Worm (Caenorhabditis elegans) whole organism, midembryonic: ENCODE measurements around the gene ins-8.
"Not testable (repeated sequence)": the region's sequence is repeated elsewhere in the genome, so short reads cannot be mapped to it uniquely, and the experiment has no call there.

ENCODE experiments used
- T22C8.4 ChIP-seq: fragments of 200-800 bp; sonication (Bioruptor generic); IDR thresholded peaks from 2 replicates; pipeline ENCODE4 v1.3.6; 2022; ENCODE audit warnings: missing genetic modification characterization, missing compliant biosample characterization
- cog-1 ChIP-seq: sonication (generic microtip); optimal IDR thresholded peaks from 2 replicates; lab custom pipeline; 2016; ENCODE audit warnings: missing genetic modification characterization, missing compliant biosample characterization
- flt-1 ChIP-seq: fragments of 200-800 bp; sonication (Bioruptor generic); IDR thresholded peaks from 2 replicates; pipeline ENCODE4 v1.3.6; 2022; ENCODE audit warnings: missing genetic modification characterization, missing compliant biosample characterization
- klf-2 ChIP-seq: fragments of 200-800 bp; sonication (Bioruptor generic); conservative IDR thresholded peaks from 2 replicates; pipeline ENCODE4 v1.3.6; 2022; ENCODE audit warnings: missing genetic modification reagents, missing genetic modification characterization, missing compliant biosample characterization
- med-1 ChIP-seq: sonication (generic microtip); optimal IDR thresholded peaks from 2 replicates; lab custom pipeline; 2017; ENCODE audit warnings: missing genetic modification characterization, mild to moderate bottlenecking, missing compliant biosample characterization, antibody characterized with exemption, missing genetic modification reagents; ENCODE audit not compliant: insufficient read depth
- ref-1 ChIP-seq: fragments of 200-800 bp; sonication (Bioruptor generic); conservative IDR thresholded peaks from 2 replicates; pipeline ENCODE4 v1.3.6; 2022; ENCODE audit warnings: missing genetic modification reagents, missing genetic modification characterization, missing compliant biosample characterization
- tab-1 ChIP-seq: fragments of 200-800 bp; sonication (Bioruptor generic); IDR thresholded peaks from 2 replicates; pipeline ENCODE4 v1.3.6; 2022; ENCODE audit warnings: missing genetic modification characterization, missing compliant biosample characterization
- ztf-23 ChIP-seq: fragments of 200-800 bp; sonication (Bioruptor generic); IDR thresholded peaks from 2 replicates; pipeline ENCODE4 v1.3.6; 2022; ENCODE audit warnings: missing genetic modification reagents, missing genetic modification characterization, missing compliant biosample characterization
- ztf-29 ChIP-seq: fragments of 200-800 bp; sonication (Bioruptor generic); IDR thresholded peaks from 2 replicates; pipeline ENCODE4 v1.3.6; 2022; ENCODE audit warnings: missing genetic modification reagents, missing genetic modification characterization, missing compliant biosample characterization

The ins-8 gene

DNA sequence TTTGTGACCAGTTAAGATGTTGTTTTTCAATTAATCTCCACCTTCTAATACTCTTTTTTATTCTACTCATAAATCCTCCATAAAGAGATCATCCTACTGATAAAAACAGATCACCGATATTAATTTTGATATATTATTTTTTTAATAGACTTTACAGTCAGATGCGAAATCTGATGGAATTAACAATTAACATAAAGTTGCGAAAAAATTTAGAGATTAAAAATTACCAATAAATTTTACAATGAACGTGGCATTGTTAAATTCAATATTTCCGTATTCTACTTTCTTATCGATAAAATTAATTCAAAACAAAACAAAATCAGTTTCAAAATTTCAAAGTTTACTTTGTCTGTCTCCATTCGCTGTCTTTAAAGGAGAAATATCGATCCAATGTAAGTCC lies 32.0 kb upstream of the ins-8 start, which contains the start of gene K01H12.4:
Gene K01H12.4 (plus strand): TSS at position 301 of the 400 bp plus-strand sequence.
- TF ChIP-seq ztf-29 (GFP tag; lab: Robert Waterston, UW) = no peak
- no peak for TF ChIP-seq ref-1
- TF ChIP-seq med-1 (GFP tag; lab: Kevin White, UChicago) = no peak
- TF ChIP-seq tab-1 (GFP tag; lab: Robert Waterston, UW) = no peak
- no peak for TF ChIP-seq ztf-23 (GFP tag; lab: Robert Waterston, UW)

DNA sequence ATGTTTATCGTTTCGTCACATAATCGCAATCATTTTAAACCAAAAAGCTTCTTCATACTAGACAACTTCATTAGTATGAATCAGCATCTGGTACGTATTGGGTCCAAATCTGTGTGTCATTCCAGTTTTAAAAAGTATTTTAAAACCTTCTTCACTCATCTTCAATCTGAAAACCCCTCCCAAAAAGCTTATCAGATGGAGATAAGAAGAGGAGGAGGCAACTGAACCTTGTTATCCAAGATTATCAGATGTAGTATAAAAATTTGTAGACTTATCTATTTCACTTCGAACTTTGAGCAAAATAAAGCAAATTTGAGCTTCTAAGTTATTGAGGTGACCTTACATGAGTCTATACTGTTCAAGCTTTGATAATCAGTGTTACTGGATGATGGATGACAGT lies 29.1 kb upstream of the ins-8 start, which contains the start of gene nhr-38:
Gene nhr-38 (plus strand): TSS at position 301 of the 400 bp plus-strand sequence.
- no peak for TF ChIP-seq cog-1 (tag; lab: Kevin White, UChicago)
- TF ChIP-seq med-1 (GFP tag; lab: Kevin White, UChicago) = no peak
- no peak for TF ChIP-seq klf-2
- TF ChIP-seq tab-1 (GFP tag; lab: Robert Waterston, UW) = no peak
- no peak for TF ChIP-seq ztf-29 (GFP tag; lab: Robert Waterston, UW)
- no peak for TF ChIP-seq ref-1
- TF ChIP-seq T22C8.4 = no peak
- no peak for TF ChIP-seq ztf-23 (GFP tag; lab: Robert Waterston, UW)
- no peak for TF ChIP-seq flt-1 (GFP tag; lab: Robert Waterston, UW)

- no peak for TF ChIP-seq ref-1
- TF ChIP-seq flt-1 (GFP tag; lab: Robert Waterston, UW) = no peak
- no peak for TF ChIP-seq T22C8.4
- no peak for TF ChIP-seq med-1 (GFP tag; lab: Kevin White, UChicago)
- TF ChIP-seq ztf-29 (GFP tag; lab: Robert Waterston, UW) = no peak
- no peak for TF ChIP-seq klf-2
These were observed 28.5 kb upstream of the ins-8 start, which contains the start of gene ant-1.3 for ce11 chrIV:9709205-9709604. TSS of gene ant-1.3 (minus strand) at chrIV:9709305.

DNA sequence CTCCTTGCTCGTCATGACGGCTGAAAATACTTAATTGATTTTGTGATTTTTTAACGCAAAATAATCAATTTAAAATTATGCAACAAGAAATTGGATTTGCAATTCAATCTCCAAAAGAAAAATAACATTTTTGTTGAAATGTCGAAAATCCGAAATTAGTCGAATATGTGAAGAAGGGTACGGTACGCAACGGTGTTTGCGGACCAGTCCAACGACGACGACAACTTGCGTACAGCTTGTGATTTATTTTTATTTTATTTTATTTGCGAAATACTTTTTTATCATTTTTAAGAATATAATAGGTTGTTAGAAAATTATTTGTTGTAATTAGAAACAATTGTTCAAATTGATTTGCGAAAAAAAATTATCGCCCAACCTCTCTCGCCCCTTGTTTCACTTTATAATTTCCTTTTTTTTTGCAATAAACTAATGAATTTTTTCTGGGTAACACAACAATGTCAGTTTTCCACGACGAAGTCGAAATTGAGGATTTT lies 26.0 kb upstream of the ins-8 start, which contains the start of the genes dcaf-1 and dph-3:
Gene dcaf-1 (minus strand): TSS at position 20 of the 494 bp plus-strand sequence.
Gene dph-3 (plus strand): TSS at position 444 of the 494 bp plus-strand sequence.
- TF ChIP-seq ref-1 (no peak), cog-1 (tag; lab: Kevin White, UChicago) (no peak), med-1 (GFP tag; lab: Kevin White, UChicago) (no peak), flt-1 (GFP tag; lab: Robert Waterston, UW) (no peak)

- TF ChIP-seq flt-1 (GFP tag; lab: Robert Waterston, UW) (no peak), ztf-29 (GFP tag; lab: Robert Waterston, UW) (no peak), ref-1 (no peak), cog-1 (tag; lab: Kevin White, UChicago) (no peak), tab-1 (GFP tag; lab: Robert Waterston, UW) (no peak), T22C8.4 (no peak), ztf-23 (GFP tag; lab: Robert Waterston, UW) (no peak), klf-2 (no peak), med-1 (GFP tag; lab: Kevin White, UChicago) (no peak)
These were observed 18.3 kb upstream of the ins-8 start for ce11 chrIV:9699062-9699461.

DNA sequence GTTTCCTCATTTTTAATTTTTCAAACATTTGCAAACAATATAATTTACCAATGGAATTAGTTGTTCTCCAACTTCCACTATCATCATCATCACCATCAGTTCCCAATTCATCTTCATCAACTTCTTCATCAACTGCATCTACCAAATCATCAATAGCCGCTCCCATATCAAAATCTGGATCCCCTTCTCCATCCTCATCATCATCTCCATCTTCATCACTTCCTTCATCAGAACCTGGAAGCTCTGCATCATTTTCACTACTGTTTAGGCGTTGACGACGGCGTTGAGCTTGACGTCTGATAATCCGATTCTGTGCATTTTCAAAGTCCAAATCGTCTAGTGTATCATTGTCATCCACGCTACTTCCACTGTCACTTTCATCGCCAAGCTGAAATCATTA lies 17.1 kb upstream of the ins-8 start:
- TF ChIP-seq tab-1 (GFP tag; lab: Robert Waterston, UW) (no peak), ztf-23 (GFP tag; lab: Robert Waterston, UW) (no peak), T22C8.4 (no peak), med-1 (GFP tag; lab: Kevin White, UChicago) (no peak), ztf-29 (GFP tag; lab: Robert Waterston, UW) (no peak), klf-2 (no peak), cog-1 (tag; lab: Kevin White, UChicago) (no peak), flt-1 (GFP tag; lab: Robert Waterston, UW) (no peak), ref-1 (no peak)

ce11 chrIV:9696513-9696912 lies 15.8 kb upstream of the ins-8 start:
- no peak for TF ChIP-seq tab-1 (GFP tag; lab: Robert Waterston, UW)
- TF ChIP-seq flt-1 (GFP tag; lab: Robert Waterston, UW) = no peak
- TF ChIP-seq cog-1 (tag; lab: Kevin White, UChicago) = no peak
- no peak for TF ChIP-seq ztf-23 (GFP tag; lab: Robert Waterston, UW)

DNA sequence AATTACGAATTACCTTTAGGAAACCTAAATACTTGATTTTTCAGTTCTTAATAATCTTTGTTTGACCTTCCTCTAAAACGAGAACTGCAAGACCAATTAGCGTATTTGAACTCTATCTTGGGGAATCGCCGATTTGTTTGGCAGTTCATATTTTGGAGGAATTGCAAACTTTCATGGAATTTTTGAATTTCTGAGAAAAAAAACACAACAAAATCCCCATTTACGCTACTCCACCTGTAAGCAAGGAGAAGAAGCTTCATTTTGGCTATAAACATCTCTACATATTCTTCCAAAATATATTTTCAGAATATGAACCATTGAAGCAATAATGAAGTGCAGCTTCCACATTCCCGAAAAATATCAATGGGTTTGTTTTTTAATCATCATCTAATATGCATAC lies 12.1 kb upstream of the ins-8 start, which contains the start of gene twk-9:
Gene twk-9 (plus strand): TSS at position 301 of the 400 bp plus-strand sequence.
- TF ChIP-seq klf-2 (no peak), med-1 (GFP tag; lab: Kevin White, UChicago) (no peak)

DNA sequence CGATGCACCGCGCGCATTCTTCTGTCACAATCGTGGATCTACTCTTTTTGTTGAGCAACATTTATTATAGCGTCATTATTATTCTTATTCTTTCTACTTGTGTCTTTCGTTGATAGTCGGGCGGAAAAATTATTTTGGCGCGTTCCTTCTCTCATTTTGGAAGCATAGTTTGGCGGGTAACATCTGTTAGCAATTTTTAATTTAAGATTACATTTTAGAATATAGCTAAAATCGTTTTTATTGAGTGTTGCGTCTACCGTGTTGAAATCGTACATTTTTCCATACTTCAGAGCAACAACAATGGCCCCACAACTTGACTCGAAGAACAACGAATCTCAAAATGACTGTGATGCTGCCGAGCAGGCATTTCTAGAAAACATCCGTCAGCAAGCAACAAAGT lies 9.9 kb upstream of the ins-8 start, which contains the start of gene sdz-36:
Gene sdz-36 (plus strand): TSS at position 301 of the 400 bp plus-strand sequence.
- TF ChIP-seq ztf-23 (GFP tag; lab: Robert Waterston, UW) = no peak
- TF ChIP-seq tab-1 (GFP tag; lab: Robert Waterston, UW) = no peak

ce11 chrIV:9688715-9689114 lies 8.0 kb upstream of the ins-8 start, which contains the start of gene msp-76:
TSS of gene msp-76 (plus strand) at chrIV:9689015.
- TF ChIP-seq klf-2; flt-1 (GFP tag; lab: Robert Waterston, UW); ztf-29 (GFP tag; lab: Robert Waterston, UW): not testable (repeated sequence)

DNA sequence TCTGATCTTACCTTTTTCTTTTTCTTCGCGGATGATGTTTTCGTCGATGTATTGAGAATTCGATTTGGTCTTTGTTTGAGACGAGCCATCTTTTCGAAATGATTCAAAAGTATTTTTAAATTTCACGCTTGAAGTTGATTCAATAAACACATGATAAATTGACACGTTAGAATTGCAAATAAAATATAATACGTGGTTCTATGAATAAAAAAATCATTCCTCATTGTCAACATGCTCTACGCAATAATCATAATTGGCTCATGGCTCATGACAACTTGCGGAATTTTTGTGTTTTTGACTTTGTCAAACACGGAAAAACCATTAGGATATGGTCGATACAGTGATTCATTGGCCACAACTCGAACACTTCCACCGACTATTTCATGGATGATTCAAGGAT lies 2.7 kb upstream of the ins-8 start, which contains the start of the genes htas-1 and ZK1251.3:
Gene htas-1 (minus strand): TSS at position 101 of the 400 bp plus-strand sequence.
Gene ZK1251.3 (plus strand): TSS at position 226 of the 400 bp plus-strand sequence.
- no peak for TF ChIP-seq ztf-23 (GFP tag; lab: Robert Waterston, UW)
- no peak for TF ChIP-seq cog-1 (tag; lab: Kevin White, UChicago)
- TF ChIP-seq flt-1 (GFP tag; lab: Robert Waterston, UW) = no peak
- TF ChIP-seq klf-2 = no peak
- TF ChIP-seq ref-1 = no peak
- no peak for TF ChIP-seq med-1 (GFP tag; lab: Kevin White, UChicago)
- TF ChIP-seq T22C8.4 = no peak
- no peak for TF ChIP-seq ztf-29 (GFP tag; lab: Robert Waterston, UW)
- no peak for TF ChIP-seq tab-1 (GFP tag; lab: Robert Waterston, UW)
